Worm (Caenorhabditis elegans) whole organism, late embryonic: ENCODE measurements around the gene F11D11.12.
"Not testable (repeated sequence)": the region's sequence is repeated elsewhere in the genome, so short reads cannot be mapped to it uniquely, and the experiment has no call there.

Source experiments
- C08G9.2 ChIP-seq: sonication (generic microtip); optimal IDR thresholded peaks from 2 replicates; lab custom pipeline; 2016; ENCODE audit warnings: mild to moderate bottlenecking, missing genetic modification characterization, moderate library complexity, missing compliant biosample characterization
- K09A11.1 ChIP-seq: sonication (generic microtip); optimal IDR thresholded peaks from 2 replicates; lab custom pipeline; 2017; ENCODE audit warnings: antibody characterized with exemption, mild to moderate bottlenecking, missing genetic modification characterization, missing compliant biosample characterization; ENCODE audit not compliant: insufficient read depth
- T23F11.4 ChIP-seq: fragments of 200-800 bp; sonication (Bioruptor generic); optimal IDR thresholded peaks from 2 replicates; lab custom pipeline; 2018; ENCODE audit warnings: mild to moderate bottlenecking, missing genetic modification characterization, missing compliant biosample characterization
- Y22D7AL.16 ChIP-seq: sonication (generic microtip); optimal IDR thresholded peaks from 2 replicates; lab custom pipeline; 2016; ENCODE audit warnings: missing genetic modification characterization, missing compliant biosample characterization
- ama-1 ChIP-seq: fragments of 150-350 bp; optimal IDR thresholded peaks from 2 replicates; lab custom pipeline; 2014
- ceh-14 ChIP-seq: sonication (generic microtip); optimal IDR thresholded peaks from 2 replicates; lab custom pipeline; 2016; ENCODE audit warnings: missing genotype, missing genetic modification characterization, missing compliant biosample characterization
- ceh-19 ChIP-seq: fragments of 200-800 bp; sonication (Bioruptor generic); optimal IDR thresholded peaks from 2 replicates; lab custom pipeline; 2018; ENCODE audit warnings: mild to moderate bottlenecking, missing genetic modification characterization, missing compliant biosample characterization
- ceh-2 ChIP-seq: sonication (generic microtip); optimal IDR thresholded peaks from 2 replicates; lab custom pipeline; 2016; ENCODE audit warnings: missing genotype, missing genetic modification characterization, missing compliant biosample characterization
- ceh-31 ChIP-seq: sonication (generic microtip); optimal IDR thresholded peaks from 2 replicates; lab custom pipeline; 2016; ENCODE audit warnings: missing genetic modification characterization, missing compliant biosample characterization
- ceh-34 ChIP-seq: sonication (generic microtip); optimal IDR thresholded peaks from 2 replicates; lab custom pipeline; 2016; ENCODE audit warnings: mild to moderate bottlenecking, missing genetic modification characterization, missing compliant biosample characterization
- ceh-48 ChIP-seq: sonication (generic microtip); optimal IDR thresholded peaks from 2 replicates; lab custom pipeline; 2016; ENCODE audit warnings: missing genetic modification characterization, inconsistent platforms, missing compliant biosample characterization
- che-1 ChIP-seq: sonication (generic microtip); optimal IDR thresholded peaks from 2 replicates; lab custom pipeline; 2016; ENCODE audit warnings: mild to moderate bottlenecking, missing genetic modification characterization, missing compliant biosample characterization
- ets-4 ChIP-seq: sonication (generic microtip); optimal IDR thresholded peaks from 2 replicates; lab custom pipeline; 2016; ENCODE audit warnings: missing genetic modification characterization, missing compliant biosample characterization
- eyg-1 ChIP-seq: sonication (generic microtip); optimal IDR thresholded peaks from 2 replicates; lab custom pipeline; 2016; ENCODE audit warnings: missing genotype, missing genetic modification characterization, missing compliant biosample characterization
- fkh-10 ChIP-seq: fragments of 150-350 bp; optimal IDR thresholded peaks from 2 replicates; lab custom pipeline; 2014; ENCODE audit warnings: missing biosample characterization, missing genetic modification reagents, missing genetic modification characterization
- gmeb-2 ChIP-seq: sonication (generic microtip); optimal IDR thresholded peaks from 2 replicates; lab custom pipeline; 2016; ENCODE audit warnings: missing genetic modification characterization, inconsistent platforms, missing compliant biosample characterization
- hlh-15 ChIP-seq: sonication (generic microtip); optimal IDR thresholded peaks from 2 replicates; lab custom pipeline; 2016; ENCODE audit warnings: missing genetic modification characterization, missing compliant biosample characterization
- hlh-6 ChIP-seq: sonication (generic microtip); optimal IDR thresholded peaks from 2 replicates; lab custom pipeline; 2016; ENCODE audit warnings: missing genotype, missing genetic modification characterization, missing compliant biosample characterization
- lim-6 ChIP-seq: sonication (generic microtip); optimal IDR thresholded peaks from 2 replicates; lab custom pipeline; 2016; ENCODE audit warnings: missing genetic modification characterization, missing compliant biosample characterization
- lin-11 ChIP-seq: fragments of 200-800 bp; sonication (Bioruptor generic); optimal IDR thresholded peaks from 2 replicates; lab custom pipeline; 2018; ENCODE audit warnings: mild to moderate bottlenecking, missing genetic modification characterization, missing compliant biosample characterization
- nhr-11 ChIP-seq: fragments of 150-350 bp; optimal IDR thresholded peaks from 2 replicates; lab custom pipeline; 2014; ENCODE audit warnings: missing biosample characterization, missing genetic modification characterization
- nhr-232 ChIP-seq: sonication (generic microtip); optimal IDR thresholded peaks from 2 replicates; lab custom pipeline; 2016; ENCODE audit warnings: missing genetic modification characterization, missing compliant biosample characterization
- odd-2 ChIP-seq: sonication (generic microtip); optimal IDR thresholded peaks from 2 replicates; lab custom pipeline; 2017; ENCODE audit warnings: antibody characterized with exemption, mild to moderate bottlenecking, missing genetic modification characterization, missing compliant biosample characterization
- pat-9 ChIP-seq: fragments of 200-800 bp; sonication (Bioruptor generic); optimal IDR thresholded peaks from 2 replicates; lab custom pipeline; 2018; ENCODE audit warnings: mild to moderate bottlenecking, missing genetic modification characterization, moderate library complexity, missing compliant biosample characterization
- rnt-1 ChIP-seq: sonication (generic microtip); optimal IDR thresholded peaks from 2 replicates; lab custom pipeline; 2016; ENCODE audit warnings: missing genetic modification characterization, missing compliant biosample characterization
- sdc-2 ChIP-seq: sonication (generic microtip); optimal IDR thresholded peaks from 2 replicates; lab custom pipeline; 2016; ENCODE audit warnings: missing genotype, missing genetic modification characterization, missing compliant biosample characterization
- tbx-7 ChIP-seq: sonication (generic microtip); optimal IDR thresholded peaks from 2 replicates; lab custom pipeline; 2016; ENCODE audit warnings: missing genotype, missing genetic modification characterization, missing compliant biosample characterization
- unc-3 ChIP-seq, 2 experiments: fragments of 200-800 bp in 1 of 2; sonication (Bioruptor generic) in 1 of 2; sonication (generic microtip) in 1 of 2; conservative IDR thresholded peaks in 1 of 2; optimal IDR thresholded peaks in 1 of 2; 2 replicates each; pipeline versions ENCODE4 v1.3.6 to Lab custom; 2016 to 2022; ENCODE audit warnings: missing compliant biosample characterization in 2 of 2, missing genetic modification characterization in 2 of 2, missing genetic modification reagents in 1 of 2
- unc-42 ChIP-seq: sonication (generic microtip); optimal IDR thresholded peaks from 2 replicates; lab custom pipeline; 2016; ENCODE audit warnings: missing genotype, missing genetic modification characterization, missing compliant biosample characterization
- unc-55 ChIP-seq: sonication (generic microtip); optimal IDR thresholded peaks from 2 replicates; lab custom pipeline; 2017; ENCODE audit warnings: missing biosample characterization, missing genetic modification reagents, missing genetic modification characterization
- unc-86 ChIP-seq: sonication (generic microtip); optimal IDR thresholded peaks from 2 replicates; lab custom pipeline; 2016; ENCODE audit warnings: missing genetic modification characterization, missing compliant biosample characterization
- zip-5 ChIP-seq: sonication (generic microtip); optimal IDR thresholded peaks from 2 replicates; lab custom pipeline; 2016; ENCODE audit warnings: missing genetic modification characterization, missing compliant biosample characterization
- ztf-16 ChIP-seq: sonication (generic microtip); optimal IDR thresholded peaks from 2 replicates; lab custom pipeline; 2017; ENCODE audit warnings: missing genetic modification characterization, missing compliant biosample characterization

Gene F11D11.12

ce11 chrV:18771804-18772386, 21.4 kb upstream of the F11D11.12 start:
- TF ChIP-seq odd-2 (tag; lab: Kevin White, UChicago): no peak
- no peak for TF ChIP-seq T23F11.4 (GFP tag; lab: Kevin White, UChicago)
- TF ChIP-seq zip-5 (tag; lab: Kevin White, UChicago): no peak
- no peak for TF ChIP-seq ceh-48 (tag; lab: Kevin White, UChicago)
- TF ChIP-seq hlh-6 (tag; lab: Kevin White, UChicago): no peak
- no peak for TF ChIP-seq pat-9

DNA sequence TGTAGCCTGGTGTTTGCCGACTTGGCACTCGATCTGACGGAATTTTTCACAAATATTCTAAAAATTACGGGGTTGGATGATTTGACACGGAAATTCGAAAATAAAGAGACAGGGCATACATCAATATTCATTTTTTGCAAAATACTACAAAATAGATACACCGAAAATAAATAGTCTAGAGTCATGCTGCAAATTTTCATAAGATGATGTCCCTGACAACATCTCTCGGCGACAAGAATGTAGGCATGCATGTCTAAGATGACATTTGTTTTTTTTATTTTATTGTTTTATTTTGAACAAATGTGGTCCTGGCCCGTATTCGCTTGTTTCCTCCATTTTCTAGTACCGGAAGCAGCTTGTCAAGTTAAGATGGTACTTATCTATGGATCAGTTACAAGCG, 20.9 kb upstream of the F11D11.12 start, which contains the start of gene clec-256:
Gene clec-256, plus strand, starts transcription at position 301 of the 400 bp plus-strand sequence.
- TF ChIP-seq ceh-14 (no peak), unc-42 (tag; lab: Kevin White, UChicago) (no peak), eyg-1 (tag; lab: Kevin White, UChicago) (no peak)
- TF ChIP-seq, all 69 proteins: peak for 0

DNA sequence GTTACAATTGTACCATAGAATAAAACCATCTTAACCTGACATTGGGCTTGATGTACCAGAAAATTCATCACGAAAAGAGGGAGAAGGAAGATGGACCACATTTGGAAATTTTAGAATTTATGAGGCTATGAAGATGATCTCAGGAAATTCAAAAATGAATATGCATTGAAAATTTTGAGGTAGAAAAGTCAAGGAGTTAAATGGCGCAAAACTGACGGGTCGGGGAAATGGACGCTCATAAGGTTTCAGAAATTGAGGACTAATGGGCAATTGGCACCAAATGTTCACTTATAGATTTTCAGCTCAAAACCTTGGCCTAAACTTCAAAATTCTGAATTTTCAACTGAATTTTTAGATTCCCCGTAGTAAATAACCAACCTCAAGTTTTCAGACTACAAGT, 20.1 kb upstream of the F11D11.12 start, which contains the start of gene clec-255:
Gene clec-255, minus strand, starts transcription at position 101 of the 400 bp plus-strand sequence.
- TF ChIP-seq nhr-232 (no peak), unc-86 (no peak), unc-3 (GFP tag; conservative IDR thresholded peaks at IDR 0.05; lab: Robert Waterston, UW) (no peak), unc-3 (tag; optimal IDR thresholded peaks at IDR 0.05; lab: Kevin White, UChicago) (no peak), eyg-1 (tag; lab: Kevin White, UChicago) (no peak), gmeb-2 (tag; lab: Kevin White, UChicago) (no peak), rnt-1 (tag; lab: Kevin White, UChicago) (no peak), sdc-2 (no peak), ceh-2 (tag; lab: Kevin White, UChicago) (no peak), ama-1 (lab: Kevin White, UChicago) (no peak), tbx-7 (tag; lab: Kevin White, UChicago) (no peak), ceh-31 (tag; lab: Kevin White, UChicago) (no peak), nhr-11 (tag; lab: Kevin White, UChicago) (no peak), K09A11.1 (tag; lab: Kevin White, UChicago) (no peak), ets-4 (tag; lab: Kevin White, UChicago) (no peak), fkh-10 (no peak), ztf-16 (tag; lab: Kevin White, UChicago) (no peak), hlh-15 (tag; lab: Kevin White, UChicago) (no peak), lim-6 (tag; lab: Kevin White, UChicago) (no peak), C08G9.2 (tag; lab: Kevin White, UChicago) (no peak)

ce11 chrV:18769902-18770301, 19.4 kb upstream of the F11D11.12 start:
- no peak for TF ChIP-seq ceh-19 (GFP tag; lab: Kevin White, UChicago)
- no peak for TF ChIP-seq unc-3 (GFP tag; conservative IDR thresholded peaks at IDR 0.05; lab: Robert Waterston, UW)
- TF ChIP-seq unc-3 (tag; optimal IDR thresholded peaks at IDR 0.05; lab: Kevin White, UChicago): no peak
- TF ChIP-seq ceh-34 (tag; lab: Kevin White, UChicago): no peak
- TF ChIP-seq che-1 (tag; lab: Kevin White, UChicago): no peak
- TF ChIP-seq unc-55 (GFP tag; lab: Kevin White, UChicago): no peak
- no peak for TF ChIP-seq odd-2 (tag; lab: Kevin White, UChicago)
- TF ChIP-seq, all 69 proteins: peak for 0

ce11 chrV:18762044-18762443, 11.6 kb upstream of the F11D11.12 start, which contains the start of gene F11D11.22:
F11D11.22 (plus strand) TSS chrV:18762344.
- not testable (repeated sequence) for TF ChIP-seq tbx-7 (tag; lab: Kevin White, UChicago); Y22D7AL.16 (tag; lab: Kevin White, UChicago); lin-11
